Worm (Caenorhabditis elegans) whole organism, young adult: ENCODE results near the gene nspb-6.

Experiments
- C17E4.6 ChIP-seq: fragments of 200-800 bp; sonication (Bioruptor generic); IDR thresholded peaks from 2 replicates; pipeline ENCODE4 v1.3.6; 2022; ENCODE audit warnings: missing genetic modification reagents, missing genetic modification characterization, missing compliant biosample characterization
- F10E7.11 ChIP-seq: sonication (generic microtip); optimal IDR thresholded peaks from 2 replicates; lab custom pipeline; 2017; ENCODE audit warnings: mild to moderate bottlenecking, missing genetic modification characterization, moderate library complexity, missing compliant biosample characterization
- F23B12.7 ChIP-seq: sonication (generic microtip); optimal IDR thresholded peaks from 2 replicates; lab custom pipeline; 2017; ENCODE audit warnings: missing genetic modification characterization, mild to moderate bottlenecking, missing compliant biosample characterization, antibody characterized with exemption, moderate library complexity; ENCODE audit not compliant: insufficient read depth
- F39B2.1 ChIP-seq: fragments of 200-800 bp; sonication (Bioruptor generic); IDR thresholded peaks from 2 replicates; pipeline ENCODE4 v1.3.6; 2022; ENCODE audit warnings: missing genetic modification reagents, missing genetic modification characterization, missing compliant biosample characterization
- F52B5.7 ChIP-seq: sonication (generic microtip); optimal IDR thresholded peaks from 2 replicates; lab custom pipeline; 2016; ENCODE audit warnings: mild to moderate bottlenecking, missing genetic modification characterization, missing compliant biosample characterization
- K11D2.4 ChIP-seq: fragments of 200-800 bp; sonication (Bioruptor generic); IDR thresholded peaks from 2 replicates; pipeline ENCODE4 v1.3.6; 2022; ENCODE audit warnings: missing genetic modification reagents, missing genetic modification characterization, missing compliant biosample characterization
- T07F8.4 ChIP-seq: sonication (generic microtip); optimal IDR thresholded peaks from 2 replicates; lab custom pipeline; 2016; ENCODE audit warnings: mild to moderate bottlenecking, missing genetic modification characterization, moderate library complexity, missing compliant biosample characterization
- Y56A3A.18 ChIP-seq: fragments of 200-800 bp; sonication (Bioruptor generic); IDR thresholded peaks from 2 replicates; pipeline ENCODE4 v1.3.6; 2022; ENCODE audit warnings: missing genetic modification reagents, missing genetic modification characterization, missing compliant biosample characterization
- attf-5 ChIP-seq: fragments of 200-800 bp; sonication (Bioruptor generic); optimal IDR thresholded peaks from 2 replicates; lab custom pipeline; 2018; ENCODE audit warnings: mild to moderate bottlenecking, missing genetic modification characterization, missing compliant biosample characterization
- bed-1 ChIP-seq: fragments of 200-800 bp; sonication (Bioruptor generic); IDR thresholded peaks from 2 replicates; pipeline ENCODE4 v1.3.6; 2022; ENCODE audit warnings: missing genetic modification reagents, missing genetic modification characterization, missing compliant biosample characterization
- cebp-2 ChIP-seq: fragments of 200-800 bp; sonication (Bioruptor generic); IDR thresholded peaks from 2 replicates; pipeline ENCODE4 v1.3.6; 2022; ENCODE audit warnings: missing genetic modification characterization, missing compliant biosample characterization
- ceh-79 ChIP-seq: sonication (generic microtip); optimal IDR thresholded peaks from 2 replicates; lab custom pipeline; 2017; ENCODE audit warnings: mild to moderate bottlenecking, missing genetic modification characterization, missing compliant biosample characterization
- chd-7 ChIP-seq: sonication (generic microtip); optimal IDR thresholded peaks from 2 replicates; lab custom pipeline; 2016; ENCODE audit warnings: mild to moderate bottlenecking, missing genetic modification characterization, moderate library complexity, missing compliant biosample characterization
- dox-1 ChIP-seq: fragments of 200-800 bp; sonication (Bioruptor generic); IDR thresholded peaks from 2 replicates; pipeline ENCODE4 v1.3.6; 2022; ENCODE audit warnings: missing genetic modification reagents, missing genetic modification characterization, missing compliant biosample characterization
- dpff-1 ChIP-seq: sonication (generic microtip); optimal IDR thresholded peaks from 2 replicates; lab custom pipeline; 2017; ENCODE audit warnings: mild to moderate bottlenecking, missing genetic modification characterization, missing compliant biosample characterization
- dpl-1 ChIP-seq: fragments of 150-350 bp; optimal IDR thresholded peaks from 2 replicates; lab custom pipeline; 2014; ENCODE audit warnings: missing biosample characterization, missing genetic modification reagents, missing genetic modification characterization
- efl-1 ChIP-seq: fragments of 150-350 bp; optimal IDR thresholded peaks from 2 replicates; lab custom pipeline; 2014; ENCODE audit warnings: missing biosample characterization, missing genetic modification reagents, missing genetic modification characterization
- egl-44 ChIP-seq: fragments of 200-800 bp; sonication (Bioruptor generic); IDR thresholded peaks from 2 replicates; pipeline ENCODE4 v1.3.6; 2022; ENCODE audit warnings: missing genetic modification reagents, missing genetic modification characterization, missing compliant biosample characterization
- egrh-3 ChIP-seq: fragments of 200-800 bp; sonication (Bioruptor generic); IDR thresholded peaks from 2 replicates; pipeline ENCODE4 v1.3.6; 2022; ENCODE audit warnings: missing genetic modification reagents, missing genetic modification characterization, missing compliant biosample characterization
- gei-17 ChIP-seq: fragments of 200-800 bp; sonication (Bioruptor generic); optimal IDR thresholded peaks from 2 replicates; lab custom pipeline; 2018; ENCODE audit warnings: mild to moderate bottlenecking, missing genetic modification characterization, missing compliant biosample characterization
- let-607 ChIP-seq, 2 experiments: fragments of 200-800 bp in 1 of 2; sonication (Bioruptor generic) in 1 of 2; sonication (generic microtip) in 1 of 2; optimal IDR thresholded peaks; 2 replicates each; lab custom pipeline; 2016 to 2018; ENCODE audit warnings: mild to moderate bottlenecking in 2 of 2, missing compliant biosample characterization in 2 of 2, missing genetic modification characterization in 2 of 2, moderate library complexity in 2 of 2, missing genotype in 1 of 2
- lin-26 ChIP-seq: fragments of 200-800 bp; sonication (Bioruptor generic); IDR thresholded peaks from 2 replicates; pipeline ENCODE4 v1.3.6; 2022; ENCODE audit warnings: missing genetic modification reagents, missing genetic modification characterization, missing compliant biosample characterization
- lir-1 ChIP-seq: fragments of 200-800 bp; sonication (Bioruptor generic); conservative IDR thresholded peaks from 2 replicates; pipeline ENCODE4 v1.3.6; 2022; ENCODE audit warnings: missing genetic modification reagents, missing genetic modification characterization, missing compliant biosample characterization
- lsl-1 ChIP-seq: fragments of 200-800 bp; sonication (Bioruptor generic); optimal IDR thresholded peaks from 2 replicates; lab custom pipeline; 2018; ENCODE audit warnings: mild to moderate bottlenecking, missing genetic modification characterization, moderate library complexity, missing compliant biosample characterization
- nfya-2 ChIP-seq: fragments of 200-800 bp; sonication (Bioruptor generic); IDR thresholded peaks from 2 replicates; pipeline ENCODE4 v1.3.6; 2022; ENCODE audit warnings: missing genetic modification reagents, missing genetic modification characterization, missing compliant biosample characterization
- nfyb-1 ChIP-seq: fragments of 200-800 bp; sonication (Bioruptor generic); IDR thresholded peaks from 2 replicates; pipeline ENCODE4 v1.3.6; 2022; ENCODE audit warnings: missing genetic modification reagents, missing genetic modification characterization, missing compliant biosample characterization
- nhr-120 ChIP-seq: fragments of 200-800 bp; sonication (Bioruptor generic); IDR thresholded peaks from 2 replicates; pipeline ENCODE4 v1.3.6; 2022; ENCODE audit warnings: missing genetic modification characterization, missing compliant biosample characterization
- nhr-27 ChIP-seq: fragments of 200-800 bp; sonication (Bioruptor generic); optimal IDR thresholded peaks from 2 replicates; lab custom pipeline; 2018; ENCODE audit warnings: mild to moderate bottlenecking, missing genetic modification characterization, moderate library complexity, missing compliant biosample characterization
- nhr-80 ChIP-seq: sonication (generic microtip); optimal IDR thresholded peaks from 2 replicates; lab custom pipeline; 2016; ENCODE audit warnings: missing genetic modification characterization, missing compliant biosample characterization
- pha-4 ChIP-seq: fragments of 150-350 bp; sonication (generic microtip); optimal IDR thresholded peaks from 2 replicates; lab custom pipeline; 2014; ENCODE audit warnings: missing biosample characterization, missing genetic modification reagents, missing genetic modification characterization
- repo-1 ChIP-seq: sonication (generic microtip); optimal IDR thresholded peaks from 2 replicates; lab custom pipeline; 2017; ENCODE audit warnings: mild to moderate bottlenecking, missing genetic modification characterization, missing compliant biosample characterization
- rpc-1 ChIP-seq, 2 experiments: fragments of 150-350 bp in 1 of 2; sonication (generic microtip) in 1 of 2; optimal IDR thresholded peaks; 2 replicates each; lab custom pipeline; 2014 to 2018; ENCODE audit warnings: missing biosample characterization in 1 of 2, missing genetic modification characterization in 1 of 2, missing genetic modification reagents in 1 of 2, missing genotype in 1 of 2
- sdz-38 ChIP-seq: sonication (generic microtip); optimal IDR thresholded peaks from 2 replicates; lab custom pipeline; 2016; ENCODE audit warnings: missing genotype, missing genetic modification characterization, missing compliant biosample characterization
- sea-2 ChIP-seq: fragments of 200-800 bp; sonication (Bioruptor generic); IDR thresholded peaks from 2 replicates; pipeline ENCODE4 v1.3.6; 2022; ENCODE audit warnings: missing genetic modification characterization, missing compliant biosample characterization
- snpc-4 ChIP-seq, 5 experiments: fragments of 150-350 bp in 1 of 5; sonication (generic microtip) in 4 of 5; optimal IDR thresholded peaks; 2 replicates each; lab custom pipeline; 2014 to 2018; ENCODE audit warnings: missing genetic modification characterization in 5 of 5, missing biosample characterization in 3 of 5, antibody characterized with exemption in 2 of 5, mild to moderate bottlenecking in 2 of 5, missing compliant biosample characterization in 2 of 5, missing genotype in 2 of 5, moderate library complexity in 2 of 5, missing genetic modification reagents in 1 of 5
- somi-1 ChIP-seq: fragments of 200-800 bp; sonication (Bioruptor generic); optimal IDR thresholded peaks from 2 replicates; lab custom pipeline; 2018; ENCODE audit warnings: mild to moderate bottlenecking, missing genetic modification characterization, missing compliant biosample characterization
- tbx-9 ChIP-seq: sonication (generic microtip); optimal IDR thresholded peaks from 2 replicates; lab custom pipeline; 2016; ENCODE audit warnings: borderline replicate concordance, missing genetic modification characterization, inconsistent platforms, missing compliant biosample characterization
- ztf-26 ChIP-seq: sonication (generic microtip); optimal IDR thresholded peaks from 2 replicates; lab custom pipeline; 2017; ENCODE audit warnings: missing genetic modification characterization, missing compliant biosample characterization
- ztf-6 ChIP-seq: fragments of 200-800 bp; sonication (Bioruptor generic); IDR thresholded peaks from 2 replicates; pipeline ENCODE4 v1.3.6; 2022; ENCODE audit warnings: missing genetic modification reagents, missing genetic modification characterization, missing compliant biosample characterization

nspb-6 gene

DNA sequence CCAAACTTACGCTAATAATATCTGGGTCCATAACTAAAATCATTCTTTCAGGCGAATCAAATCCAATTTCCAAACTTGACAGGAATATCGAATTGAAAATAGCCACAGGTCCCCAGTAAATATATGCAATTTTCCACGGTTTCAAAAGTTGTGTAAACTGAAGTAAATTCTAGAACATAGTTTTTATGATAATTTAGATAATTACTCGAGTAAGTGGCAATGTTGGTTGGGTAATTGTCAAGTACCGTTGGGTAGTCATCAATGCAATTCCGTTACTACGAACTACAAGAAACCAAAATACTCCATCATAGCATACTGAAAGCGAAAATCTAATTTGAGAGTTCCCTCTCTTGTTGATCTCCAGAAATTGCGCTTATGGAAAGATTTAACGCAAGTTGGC, 25.9 kb upstream of the nspb-6 start:
- TF ChIP-seq F10E7.11 (tag; lab: Kevin White, UChicago) = no peak
- TF ChIP-seq snpc-4 (GFP tag; optimal IDR thresholded peaks at IDR 0.05; lab: Kevin White, UChicago) = no peak
- no peak for TF ChIP-seq snpc-4 (tag; optimal IDR thresholded peaks at IDR 0.05; lab: Kevin White, UChicago)
- no peak for TF ChIP-seq T07F8.4 (tag; lab: Kevin White, UChicago)
- TF ChIP-seq F39B2.1 (GFP tag; lab: Robert Waterston, UW) = no peak
- TF ChIP-seq somi-1 (GFP tag; lab: Kevin White, UChicago) = no peak
- TF ChIP-seq ztf-26 = no peak
- no peak for TF ChIP-seq nhr-80 (tag; lab: Kevin White, UChicago)
- TF ChIP-seq C17E4.6 = no peak
- no peak for TF ChIP-seq F52B5.7 (tag; lab: Kevin White, UChicago)

DNA sequence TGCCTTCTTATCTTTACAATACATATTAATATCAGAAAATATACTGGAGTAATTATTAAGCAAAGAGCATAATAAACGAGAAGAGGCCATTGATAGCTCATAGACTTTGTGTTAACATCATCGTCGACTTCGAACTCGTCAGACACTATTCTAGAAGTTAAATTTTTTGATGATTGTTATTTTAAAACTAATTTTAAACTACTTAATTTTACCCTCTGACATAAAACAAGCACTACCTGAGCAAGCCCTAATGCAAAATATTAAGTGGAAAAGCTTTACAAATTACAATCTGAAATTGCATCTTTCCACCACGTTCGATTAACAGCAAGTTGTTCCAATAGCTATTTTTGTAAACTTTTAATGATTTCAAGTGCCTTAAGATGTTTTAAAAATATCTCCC, 25.2 kb upstream of the nspb-6 start, which contains the start of gene srv-17:
TSS of gene srv-17 (minus strand) at position 101 of the 400 bp plus-strand sequence.
- TF ChIP-seq F23B12.7 (tag; lab: Kevin White, UChicago) = no peak
- no peak for TF ChIP-seq sdz-38 (tag; lab: Kevin White, UChicago)
- TF ChIP-seq attf-5 (GFP tag; lab: Kevin White, UChicago) = no peak
- TF ChIP-seq efl-1 = no peak
- TF ChIP-seq sea-2 (GFP tag; lab: Robert Waterston, UW) = no peak
- no peak for TF ChIP-seq ztf-6 (GFP tag; lab: Robert Waterston, UW)
- TF ChIP-seq lsl-1 (GFP tag; lab: Kevin White, UChicago) = no peak
- TF ChIP-seq pha-4 (tag; lab: Kevin White, UChicago) = no peak
- no peak for TF ChIP-seq dpl-1
- no peak for TF ChIP-seq nfyb-1 (GFP tag; lab: Robert Waterston, UW)
- TF ChIP-seq chd-7 (tag; lab: Kevin White, UChicago) = no peak
- no peak for TF ChIP-seq dpff-1
- TF ChIP-seq let-607 (tag; optimal IDR thresholded peaks at IDR 0.05; lab: Kevin White, UChicago) = no peak
- no peak for TF ChIP-seq ztf-26
- no peak for TF ChIP-seq rpc-1 (optimal IDR thresholded peaks at IDR 0.05; lab: Kevin White, UChicago)
- no peak for TF ChIP-seq rpc-1 (tag; optimal IDR thresholded peaks at IDR 0.05; lab: Kevin White, UChicago)
- no peak for TF ChIP-seq cebp-2 (GFP tag; lab: Robert Waterston, UW)
- no peak for TF ChIP-seq gei-17 (GFP tag; lab: Kevin White, UChicago)
- TF ChIP-seq nhr-80 (tag; lab: Kevin White, UChicago) = no peak

DNA sequence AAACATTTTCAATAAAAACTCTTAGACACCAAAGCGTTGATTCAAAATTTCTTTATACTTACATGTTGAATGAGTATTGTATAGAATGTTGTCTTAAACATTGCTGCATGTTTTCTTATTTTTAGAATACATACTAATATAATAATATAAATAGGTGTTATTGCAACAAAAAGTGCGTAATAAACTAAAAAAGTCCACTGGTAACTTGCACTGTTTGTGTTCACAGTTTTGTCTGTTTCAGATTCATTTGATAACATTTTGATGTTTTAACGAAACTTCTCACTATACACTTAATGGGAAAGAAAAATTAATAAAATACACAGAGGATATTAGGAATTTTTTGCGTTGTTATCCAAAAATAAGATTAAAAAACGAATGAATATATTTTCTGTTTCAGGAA, 21.5 kb upstream of the nspb-6 start, which contains the start of gene srv-19:
TSS of gene srv-19 (minus strand) at position 101 of the 400 bp plus-strand sequence.
- TF ChIP-seq K11D2.4 (GFP tag; lab: Robert Waterston, UW) (no peak), tbx-9 (tag; lab: Kevin White, UChicago) (no peak), dox-1 (GFP tag; lab: Robert Waterston, UW) (no peak), repo-1 (tag; lab: Kevin White, UChicago) (no peak), nhr-120 (GFP tag; lab: Robert Waterston, UW) (no peak), somi-1 (GFP tag; lab: Kevin White, UChicago) (no peak), bed-1 (GFP tag; lab: Robert Waterston, UW) (no peak), nhr-27 (tag; lab: Kevin White, UChicago) (no peak), dpff-1 (no peak), egl-44 (GFP tag; lab: Robert Waterston, UW) (no peak)

DNA sequence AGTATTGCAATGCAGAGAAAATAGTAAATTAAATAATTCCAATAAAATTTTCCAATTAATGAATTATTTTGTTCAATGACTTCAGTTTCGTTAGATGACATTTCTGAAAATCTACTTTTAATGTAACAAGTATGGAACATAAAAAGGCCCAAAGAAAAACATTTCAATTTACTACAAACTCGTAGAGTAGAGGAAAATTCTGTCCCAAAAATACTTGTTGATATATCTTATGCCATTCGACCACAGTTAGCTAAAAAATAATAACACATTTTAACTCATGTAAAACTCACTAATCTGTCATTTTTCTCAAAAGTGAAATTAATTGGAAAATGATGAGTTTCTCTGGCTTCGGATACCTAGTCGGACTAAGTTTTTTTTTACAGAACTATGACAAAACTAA, 18.0 kb upstream of the nspb-6 start, which contains the start of gene srv-21:
TSS of gene srv-21 (minus strand) at position 101 of the 400 bp plus-strand sequence.
- TF ChIP-seq attf-5 (GFP tag; lab: Kevin White, UChicago) (no peak), lin-26 (GFP tag; lab: Robert Waterston, UW) (no peak), Y56A3A.18 (no peak), nfyb-1 (GFP tag; lab: Robert Waterston, UW) (no peak), somi-1 (GFP tag; lab: Kevin White, UChicago) (no peak), egrh-3 (GFP tag; lab: Robert Waterston, UW) (no peak), nfya-2 (no peak), ceh-79 (no peak), ztf-6 (GFP tag; lab: Robert Waterston, UW) (no peak), lir-1 (GFP tag; lab: Robert Waterston, UW) (no peak)
